Fruit fly (Drosophila melanogaster) whole organism, embryonic: ENCODE measurements around the gene CG11454.
A peak's percentile ranks its signal among the peaks of the same experiment; 100 is the strongest.

Experiments
- ATbp ChIP-seq: fragments of 200-800 bp; sonication (Bioruptor generic); optimal IDR thresholded peaks from 2 replicates; lab custom pipeline; 2017; ENCODE audit warnings: missing biosample characterization, mild to moderate bottlenecking, missing genetic modification characterization, missing genetic modification reagents
- Blimp-1 ChIP-seq: fragments of 200-800 bp; sonication (Bioruptor generic); optimal IDR thresholded peaks from 3 replicates; lab custom pipeline; 2018; ENCODE audit warnings: missing biosample characterization, missing genetic modification characterization, mild to moderate bottlenecking, moderate library complexity, missing genetic modification reagents
- CG10147 ChIP-seq: fragments of 200-800 bp; sonication (Bioruptor generic); optimal IDR thresholded peaks from 2 replicates; lab custom pipeline; 2019; ENCODE audit warnings: missing biosample characterization, mild to moderate bottlenecking, missing genetic modification characterization, moderate library complexity
- CG13287 ChIP-seq: fragments of 200-800 bp; sonication (Bioruptor generic); IDR thresholded peaks from 2 replicates; pipeline ENCODE4 v1.3.6; 2022; ENCODE audit warnings: missing biosample characterization, missing genetic modification characterization; ENCODE audit not compliant: partially characterized antibody
- CG13296 ChIP-seq: fragments of 200-800 bp; sonication (Bioruptor generic); optimal IDR thresholded peaks from 3 replicates; lab custom pipeline; 2018; ENCODE audit warnings: missing biosample characterization, mild to moderate bottlenecking, missing genetic modification characterization
- CG1602 ChIP-seq: fragments of 200-800 bp; sonication (Bioruptor generic); optimal IDR thresholded peaks from 3 replicates; lab custom pipeline; 2016; ENCODE audit warnings: missing biosample characterization, missing genetic modification characterization
- CG1603 ChIP-seq: fragments of 200-800 bp; sonication (Bioruptor generic); optimal IDR thresholded peaks from 2 replicates; lab custom pipeline; 2019; ENCODE audit warnings: missing biosample characterization, mild to moderate bottlenecking, missing genetic modification characterization, moderate library complexity
- CG16779 ChIP-seq: fragments of 200-800 bp; sonication (Bioruptor generic); IDR thresholded peaks from 2 replicates; pipeline ENCODE4 v1.3.6; 2022; ENCODE audit warnings: missing biosample characterization, missing genetic modification characterization
- CG17328 ChIP-seq: fragments of 200-800 bp; sonication (Bioruptor generic); IDR thresholded peaks from 2 replicates; pipeline ENCODE4 v1.3.6; 2022; ENCODE audit warnings: missing biosample characterization, missing genetic modification characterization
- CG2889 ChIP-seq: fragments of 200-800 bp; sonication (Bioruptor generic); IDR thresholded peaks from 3 replicates; pipeline ENCODE4 v1.3.6; 2022; ENCODE audit warnings: missing biosample characterization, missing genetic modification characterization
- CG3163 ChIP-seq: fragments of 200-800 bp; sonication (Bioruptor generic); optimal IDR thresholded peaks from 3 replicates; lab custom pipeline; 2016; ENCODE audit warnings: missing biosample characterization, missing genetic modification characterization
- CG3838 ChIP-seq: fragments of 200-800 bp; sonication (Bioruptor generic); optimal IDR thresholded peaks from 3 replicates; lab custom pipeline; 2016; ENCODE audit warnings: missing biosample characterization, missing genetic modification characterization
- CG6254 ChIP-seq: fragments of 200-800 bp; sonication (Bioruptor generic); optimal IDR thresholded peaks from 3 replicates; lab custom pipeline; 2017; ENCODE audit warnings: mild to moderate bottlenecking, missing biosample characterization, missing genetic modification reagents, missing genetic modification characterization
- CG6765 ChIP-seq: fragments of 200-800 bp; sonication (Bioruptor generic); optimal IDR thresholded peaks from 3 replicates; lab custom pipeline; 2017; ENCODE audit warnings: missing biosample characterization, mild to moderate bottlenecking, missing genetic modification characterization
- CG6791 ChIP-seq: fragments of 200-800 bp; sonication (Bioruptor generic); IDR thresholded peaks from 3 replicates; pipeline ENCODE4 v1.3.6; 2022; ENCODE audit warnings: missing biosample characterization, missing genetic modification characterization; ENCODE audit not compliant: partially characterized antibody
- CG6854 ChIP-seq: fragments of 200-800 bp; sonication (Bioruptor generic); optimal IDR thresholded peaks from 3 replicates; lab custom pipeline; 2017; ENCODE audit warnings: missing biosample characterization, mild to moderate bottlenecking, missing genetic modification characterization
- CG7556 ChIP-seq: fragments of 200-800 bp; sonication (Bioruptor generic); optimal IDR thresholded peaks from 2 replicates; lab custom pipeline; 2017; ENCODE audit warnings: missing biosample characterization, mild to moderate bottlenecking, missing genetic modification characterization
- CG7745 ChIP-seq: fragments of 200-800 bp; sonication (Bioruptor generic); optimal IDR thresholded peaks from 2 replicates; lab custom pipeline; 2018; ENCODE audit warnings: missing biosample characterization, mild to moderate bottlenecking, missing genetic modification characterization, moderate library complexity
- CG7987 ChIP-seq: fragments of 200-800 bp; sonication (Bioruptor generic); optimal IDR thresholded peaks from 2 replicates; lab custom pipeline; 2018; ENCODE audit warnings: missing biosample characterization, mild to moderate bottlenecking, missing genetic modification characterization, moderate library complexity
- CG9215 ChIP-seq: fragments of 200-800 bp; sonication (Bioruptor generic); IDR thresholded peaks from 2 replicates; pipeline ENCODE4 v1.3.6; 2022; ENCODE audit warnings: missing biosample characterization, missing genetic modification characterization
- CG9932 ChIP-seq: fragments of 200-800 bp; sonication (Bioruptor generic); IDR thresholded peaks from 2 replicates; pipeline ENCODE4 v1.3.6; 2022; ENCODE audit warnings: missing biosample characterization, missing genetic modification characterization
- CoRest ChIP-seq: fragments of 200-800 bp; sonication (Bioruptor generic); optimal IDR thresholded peaks from 3 replicates; lab custom pipeline; 2018; ENCODE audit warnings: missing biosample characterization, mild to moderate bottlenecking, missing genetic modification characterization, moderate library complexity
- D ChIP-seq, 2 experiments: fragments of 200-800 bp in 1 of 2; fragments of >200 bp in 1 of 2; sonication (Bioruptor generic) in 1 of 2; optimal IDR thresholded peaks; 2 replicates in 1 of 2; 3 replicates in 1 of 2; lab custom pipeline; 2017; ENCODE audit warnings: mild to moderate bottlenecking in 1 of 2, missing biosample characterization in 1 of 2, missing genetic modification characterization in 1 of 2, missing genetic modification reagents in 1 of 2
- E2f1 ChIP-seq: fragments of 200-800 bp; sonication (Bioruptor generic); IDR thresholded peaks from 2 replicates; pipeline ENCODE4 v1.3.6; 2022; ENCODE audit warnings: missing biosample characterization, missing genetic modification characterization
- HHEX ChIP-seq: fragments of 200-800 bp; sonication (Bioruptor generic); optimal IDR thresholded peaks from 3 replicates; lab custom pipeline; 2017; ENCODE audit warnings: missing biosample characterization, mild to moderate bottlenecking, missing genetic modification characterization, missing genetic modification reagents
- Hr3 ChIP-seq: fragments of 200-800 bp; sonication (Bioruptor generic); optimal IDR thresholded peaks from 3 replicates; lab custom pipeline; 2016; ENCODE audit warnings: missing biosample characterization, missing genetic modification characterization
- Hsf ChIP-seq: fragments of 200-800 bp; sonication (Bioruptor generic); optimal IDR thresholded peaks from 3 replicates; lab custom pipeline; 2016; ENCODE audit warnings: missing biosample characterization, missing genetic modification characterization
- MTF-1 ChIP-seq: fragments of 200-800 bp; sonication (Bioruptor generic); optimal IDR thresholded peaks from 2 replicates; lab custom pipeline; 2018; ENCODE audit warnings: missing biosample characterization, mild to moderate bottlenecking, missing genetic modification characterization, borderline replicate concordance
- Myb ChIP-seq: fragments of 200-800 bp; sonication (Bioruptor generic); optimal IDR thresholded peaks from 2 replicates; lab custom pipeline; 2016; ENCODE audit warnings: missing biosample characterization, missing genetic modification characterization
- NC2α ChIP-seq: fragments of 200-800 bp; sonication (Bioruptor generic); optimal IDR thresholded peaks from 2 replicates; lab custom pipeline; 2016; ENCODE audit warnings: missing biosample characterization, missing genetic modification characterization
- Rfx ChIP-seq: fragments of 200-800 bp; sonication (Bioruptor generic); IDR thresholded peaks from 2 replicates; pipeline ENCODE4 v1.3.6; 2022; ENCODE audit warnings: missing biosample characterization, missing genetic modification characterization
- Sry-δ ChIP-seq: fragments of 200-800 bp; sonication (Bioruptor generic); optimal IDR thresholded peaks from 2 replicates; lab custom pipeline; 2016; ENCODE audit warnings: missing biosample characterization, missing genetic modification characterization
- Ssrp ChIP-seq: fragments of 200-800 bp; sonication (Bioruptor generic); optimal IDR thresholded peaks from 2 replicates; lab custom pipeline; 2018; ENCODE audit warnings: missing biosample characterization, mild to moderate bottlenecking, missing genetic modification characterization, moderate library complexity
- Xbp1 ChIP-seq: fragments of 200-800 bp; sonication (Bioruptor generic); optimal IDR thresholded peaks from 3 replicates; lab custom pipeline; 2016; ENCODE audit warnings: missing biosample characterization, mild to moderate bottlenecking, missing genetic modification characterization
- ap ChIP-seq: fragments of 200-800 bp; sonication (Bioruptor generic); IDR thresholded peaks from 2 replicates; pipeline ENCODE4 v1.3.6; 2022; ENCODE audit warnings: missing biosample characterization, missing genetic modification characterization
- az2 ChIP-seq: fragments of 200-800 bp; sonication (Bioruptor generic); optimal IDR thresholded peaks from 3 replicates; lab custom pipeline; 2016; ENCODE audit warnings: missing biosample characterization, missing genetic modification characterization
- br ChIP-seq: fragments of >200 bp; optimal IDR thresholded peaks from 2 replicates; lab custom pipeline; 2017
- bsh ChIP-seq, 2 experiments: fragments of 200-800 bp; sonication (Bioruptor generic); optimal IDR thresholded peaks; 2 replicates each; lab custom pipeline; 2017 to 2018; ENCODE audit warnings: mild to moderate bottlenecking in 2 of 2, missing biosample characterization in 2 of 2, missing genetic modification characterization in 2 of 2, moderate library complexity in 1 of 2
- chm ChIP-seq: fragments of 200-800 bp; sonication (Bioruptor generic); IDR thresholded peaks from 2 replicates; pipeline ENCODE4 v1.3.6; 2022; ENCODE audit warnings: missing biosample characterization, missing genetic modification characterization
- eve ChIP-seq, 2 experiments: fragments of >200 bp; optimal IDR thresholded peaks; 2 replicates each; lab custom pipeline; 2017; ENCODE audit warnings: missing biosample characterization in 2 of 2, missing genetic modification characterization in 2 of 2
- grau ChIP-seq: fragments of 200-800 bp; optimal IDR thresholded peaks from 3 replicates; lab custom pipeline; 2019; ENCODE audit warnings: missing biosample characterization, mild to moderate bottlenecking, missing genetic modification characterization, moderate library complexity
- insv ChIP-seq, 2 experiments: fragments of 200-800 bp; sonication (Bioruptor generic); optimal IDR thresholded peaks; 3 replicates each; lab custom pipeline; 2016 to 2018; ENCODE audit warnings: missing biosample characterization in 2 of 2, missing genetic modification characterization in 2 of 2
- inv ChIP-seq: fragments of 200-800 bp; sonication (Bioruptor generic); IDR thresholded peaks from 2 replicates; pipeline ENCODE4 v1.3.6; 2022; ENCODE audit warnings: missing biosample characterization, missing genetic modification characterization; ENCODE audit not compliant: partially characterized antibody
- jing ChIP-seq: fragments of 200-800 bp; sonication (Bioruptor generic); optimal IDR thresholded peaks from 2 replicates; lab custom pipeline; 2018; ENCODE audit warnings: missing biosample characterization, mild to moderate bottlenecking, missing genetic modification characterization
- klu ChIP-seq: fragments of 200-800 bp; sonication (Bioruptor generic); IDR thresholded peaks from 2 replicates; pipeline ENCODE4 v1.3.6; 2022; ENCODE audit warnings: missing biosample characterization, missing genetic modification characterization
- lilli ChIP-seq: fragments of 200-800 bp; sonication (Bioruptor generic); optimal IDR thresholded peaks from 3 replicates; lab custom pipeline; 2016; ENCODE audit warnings: missing biosample characterization, missing genetic modification characterization
- schlank ChIP-seq: fragments of 200-800 bp; sonication (Bioruptor generic); optimal IDR thresholded peaks from 2 replicates; lab custom pipeline; 2018; ENCODE audit warnings: missing biosample characterization, mild to moderate bottlenecking, missing genetic modification characterization
- sd ChIP-seq: fragments of 200-800 bp; sonication (Bioruptor generic); optimal IDR thresholded peaks from 3 replicates; lab custom pipeline; 2018; ENCODE audit warnings: missing biosample characterization, mild to moderate bottlenecking, missing genetic modification characterization, moderate library complexity
- sens-2 ChIP-seq: fragments of 200-800 bp; sonication (Bioruptor generic); IDR thresholded peaks from 2 replicates; pipeline ENCODE4 v1.3.6; 2022; ENCODE audit warnings: missing biosample characterization, missing genetic modification characterization
- sima ChIP-seq: fragments of 200-800 bp; sonication (Bioruptor generic); optimal IDR thresholded peaks from 2 replicates; lab custom pipeline; 2016; ENCODE audit warnings: missing biosample characterization, missing genetic modification characterization
- slp2 ChIP-seq: fragments of 200-800 bp; sonication (Bioruptor generic); optimal IDR thresholded peaks from 2 replicates; lab custom pipeline; 2016; ENCODE audit warnings: missing biosample characterization, missing genetic modification characterization

CG11454 gene

dm6 chr2L:155215-155712, 12.1 kb downstream of the CG11454 start, which contains the start of gene Pus10 (continued):
- TF ChIP-seq bsh (GFP tag; optimal IDR thresholded peaks at IDR 0.05; lab: Kevin White, UChicago) = peak in 1 of 2 experiments; percentile 10
- no peak for TF ChIP-seq CG6254 (GFP tag; lab: Kevin White, UChicago)
- TF ChIP-seq sens-2 (GFP tag; lab: Robert Waterston, UW) = no peak
- TF ChIP-seq klu (GFP tag; lab: Robert Waterston, UW) = no peak
- TF ChIP-seq br (lab: Kevin White, UChicago) = no peak
- TF ChIP-seq CG16779 = no peak
- TF ChIP-seq CG9932 = no peak
- no peak for TF ChIP-seq CG7556 (GFP tag; lab: Kevin White, UChicago)
- no peak for TF ChIP-seq CG6854
- no peak for TF ChIP-seq sima (GFP tag; lab: Kevin White, UChicago)
- no peak for TF ChIP-seq schlank (tag; lab: Kevin White, UChicago)
- TF ChIP-seq CG10147 (GFP tag; lab: Kevin White, UChicago) = no peak
- TF ChIP-seq lilli = peak; percentile 18
- peak; percentile 40 for TF ChIP-seq Sry-δ (GFP tag; lab: Kevin White, UChicago)
- no peak for TF ChIP-seq CG17328 (GFP tag; lab: Robert Waterston, UW)
- peak; percentile 15 for TF ChIP-seq CG7745 (tag; lab: Kevin White, UChicago)
- no peak for TF ChIP-seq CG3163
- peak; percentile 12 for TF ChIP-seq Myb (GFP tag; lab: Kevin White, UChicago)
- no peak for TF ChIP-seq inv (GFP tag; lab: Robert Waterston, UW)
- no peak for TF ChIP-seq ap
- no peak for TF ChIP-seq CG3838
- no peak for TF ChIP-seq CG1602
- TF ChIP-seq D (optimal IDR thresholded peaks at IDR 0.05; lab: Kevin White, UChicago) = peak; percentile 83
- no peak for TF ChIP-seq D (GFP tag; optimal IDR thresholded peaks at IDR 0.05; lab: Kevin White, UChicago)
- TF ChIP-seq sd = no peak
- no peak for TF ChIP-seq Rfx (GFP tag; lab: Robert Waterston, UW)
- no peak for TF ChIP-seq CG9215
- no peak for TF ChIP-seq MTF-1 (GFP tag; lab: Kevin White, UChicago)
- peak; percentile 12 for TF ChIP-seq CG13296 (GFP tag; lab: Kevin White, UChicago)
- TF ChIP-seq Ssrp = no peak
- TF ChIP-seq CoRest = no peak
- no peak for TF ChIP-seq Hr3
- no peak for TF ChIP-seq chm (GFP tag; lab: Robert Waterston, UW)
- no peak for TF ChIP-seq eve (GFP tag; optimal IDR thresholded peaks at IDR 0.05; lab: Kevin White, UChicago)
- no peak for TF ChIP-seq grau (tag; lab: Kevin White, UChicago)
- no peak for TF ChIP-seq slp2 (GFP tag; lab: Kevin White, UChicago)
- no peak for TF ChIP-seq az2 (GFP tag; lab: Kevin White, UChicago)
- no peak for TF ChIP-seq CG13287 (GFP tag; lab: Robert Waterston, UW)
- no peak for TF ChIP-seq ATbp
- no peak for TF ChIP-seq CG6765
- TF ChIP-seq Blimp-1 (GFP tag; lab: Kevin White, UChicago) = no peak
- peak; percentile 14 for TF ChIP-seq CG1603
- no peak for TF ChIP-seq HHEX (GFP tag; lab: Kevin White, UChicago)
- no peak for TF ChIP-seq E2f1 (GFP tag; lab: Robert Waterston, UW)
- no peak for TF ChIP-seq CG6791 (GFP tag; lab: Robert Waterston, UW)
- no peak for TF ChIP-seq CG2889 (GFP tag; lab: Robert Waterston, UW)
- TF ChIP-seq Xbp1 (GFP tag; lab: Kevin White, UChicago) = no peak
- TF ChIP-seq NC2α = no peak
- TF ChIP-seq insv (GFP tag; optimal IDR thresholded peaks at IDR 0.05; lab: Kevin White, UChicago) = no peak
- TF ChIP-seq CG7987 (GFP tag; lab: Kevin White, UChicago) = peak; percentile 14
- no peak for TF ChIP-seq Hsf
- no peak for TF ChIP-seq jing
